Fruit fly (Drosophila melanogaster): ENCODE measurements around the gene CG42342.

dm6 chr3R:16570484-16570883 lies 67.9 kb downstream of the CG42342 start:
- TF ChIP-seq CG8478 (optimal IDR thresholded peaks at IDR 0.05) (no peak), CTCF (optimal IDR thresholded peaks at IDR 0.05) (no peak)
